Worm (Caenorhabditis elegans) whole organism, late embryonic: ENCODE results near the gene F21C10.11.

Source experiments
- ceh-30 ChIP-seq: fragments of 150-350 bp; optimal IDR thresholded peaks from 2 replicates; lab custom pipeline; 2014; ENCODE audit warnings: missing biosample characterization, missing genetic modification characterization
- pha-4 ChIP-seq: fragments of 150-350 bp; optimal IDR thresholded peaks from 2 replicates; lab custom pipeline; 2018; ENCODE audit warnings: missing biosample characterization, missing genetic modification reagents, missing genetic modification characterization

- no peak for TF ChIP-seq ceh-30 (tag; lab: Kevin White, UChicago)
- TF ChIP-seq pha-4 (tag; lab: Kevin White, UChicago) = no peak
These were observed 28.3 kb upstream of the F21C10.11 start for ce11 chrV:9094976-9095375.
